Worm (Caenorhabditis elegans) whole organism, mixed stage, embryonic: ENCODE data around the gene F20D12.7.

Experiments
- M03D4.4 ChIP-seq: sonication (generic microtip); optimal IDR thresholded peaks from 2 replicates; lab custom pipeline; 2017; ENCODE audit warnings: mild to moderate bottlenecking, missing genetic modification characterization, missing compliant biosample characterization
- bed-3 ChIP-seq: fragments of 200-800 bp; sonication (Bioruptor generic); optimal IDR thresholded peaks from 3 replicates; lab custom pipeline; 2018; ENCODE audit warnings: mild to moderate bottlenecking, missing genetic modification characterization, moderate library complexity, missing compliant biosample characterization
- blmp-1 ChIP-seq: fragments of 150-350 bp; optimal IDR thresholded peaks from 2 replicates; lab custom pipeline; 2014; ENCODE audit warnings: missing biosample characterization, missing genetic modification characterization
- ceh-39 ChIP-seq: fragments of 150-350 bp; optimal IDR thresholded peaks from 2 replicates; lab custom pipeline; 2014; ENCODE audit warnings: missing biosample characterization, missing genetic modification characterization
- ceh-43 ChIP-seq: fragments of 200-800 bp; sonication (Bioruptor generic); optimal IDR thresholded peaks from 2 replicates; lab custom pipeline; 2018; ENCODE audit warnings: mild to moderate bottlenecking, missing genetic modification characterization, moderate library complexity, missing compliant biosample characterization
- ceh-83 ChIP-seq: fragments of 200-800 bp; sonication (Bioruptor generic); optimal IDR thresholded peaks from 2 replicates; lab custom pipeline; 2018; ENCODE audit warnings: mild to moderate bottlenecking, missing genetic modification characterization, missing compliant biosample characterization
- ces-1 ChIP-seq: fragments of 150-350 bp; optimal IDR thresholded peaks from 2 replicates; lab custom pipeline; 2014; ENCODE audit warnings: missing biosample characterization, missing genetic modification reagents, missing genetic modification characterization
- cnd-1 ChIP-seq: fragments of 200-800 bp; sonication (Bioruptor generic); optimal IDR thresholded peaks from 2 replicates; lab custom pipeline; 2018; ENCODE audit warnings: mild to moderate bottlenecking, missing genetic modification characterization, missing compliant biosample characterization
- drap-1 ChIP-seq: fragments of 200-800 bp; sonication (Bioruptor generic); optimal IDR thresholded peaks from 3 replicates; lab custom pipeline; 2018; ENCODE audit warnings: mild to moderate bottlenecking, missing genetic modification characterization, missing compliant biosample characterization
- elt-1 ChIP-seq: sonication (generic microtip); optimal IDR thresholded peaks from 2 replicates; lab custom pipeline; 2017; ENCODE audit warnings: missing genetic modification characterization, mild to moderate bottlenecking, missing compliant biosample characterization, antibody characterized with exemption, moderate library complexity, borderline replicate concordance; ENCODE audit not compliant: insufficient read depth
- elt-3 ChIP-seq: fragments of 150-350 bp; optimal IDR thresholded peaks from 2 replicates; lab custom pipeline; 2014; ENCODE audit warnings: missing biosample characterization, missing genetic modification characterization
- flh-1 ChIP-seq: fragments of 200-800 bp; sonication (Bioruptor generic); optimal IDR thresholded peaks from 2 replicates; lab custom pipeline; 2018; ENCODE audit warnings: mild to moderate bottlenecking, missing genetic modification characterization, moderate library complexity, missing compliant biosample characterization
- ham-2 ChIP-seq: fragments of 200-800 bp; sonication (Bioruptor generic); optimal IDR thresholded peaks from 2 replicates; lab custom pipeline; 2018; ENCODE audit warnings: mild to moderate bottlenecking, missing genetic modification characterization, missing compliant biosample characterization
- hlh-1 ChIP-seq: fragments of 150-350 bp; optimal IDR thresholded peaks from 2 replicates; lab custom pipeline; 2014; ENCODE audit warnings: missing biosample characterization, missing genetic modification reagents, missing genetic modification characterization
- lin-13 ChIP-seq: fragments of 150-350 bp; optimal IDR thresholded peaks from 2 replicates; lab custom pipeline; 2014; ENCODE audit warnings: missing biosample characterization, missing genetic modification characterization
- lin-32 ChIP-seq: fragments of 200-800 bp; sonication (Bioruptor generic); optimal IDR thresholded peaks from 2 replicates; lab custom pipeline; 2018; ENCODE audit warnings: mild to moderate bottlenecking, missing genetic modification characterization, missing compliant biosample characterization
- lsy-2 ChIP-seq: fragments of 150-350 bp; optimal IDR thresholded peaks from 2 replicates; lab custom pipeline; 2014; ENCODE audit warnings: missing biosample characterization, missing genetic modification characterization
- mep-1 ChIP-seq: fragments of 150-350 bp; optimal IDR thresholded peaks from 2 replicates; lab custom pipeline; 2017; ENCODE audit warnings: missing biosample characterization, missing genetic modification reagents, missing genetic modification characterization, inconsistent platforms
- nhr-2 ChIP-seq: fragments of 150-350 bp; optimal IDR thresholded peaks from 2 replicates; lab custom pipeline; 2014; ENCODE audit warnings: missing biosample characterization, missing genetic modification characterization
- nhr-237 ChIP-seq: fragments of 150-350 bp; optimal IDR thresholded peaks from 2 replicates; lab custom pipeline; 2014; ENCODE audit warnings: missing biosample characterization, missing genetic modification characterization
- pha-4 ChIP-seq: fragments of 150-350 bp; optimal IDR thresholded peaks from 2 replicates; lab custom pipeline; 2018; ENCODE audit warnings: missing biosample characterization, missing genetic modification reagents, missing genetic modification characterization
- snpc-4 ChIP-seq: fragments of 150-350 bp; optimal IDR thresholded peaks from 2 replicates; lab custom pipeline; 2014; ENCODE audit warnings: missing biosample characterization, missing genetic modification characterization
- tbx-8 ChIP-seq: fragments of 200-800 bp; sonication (Bioruptor generic); optimal IDR thresholded peaks from 2 replicates; lab custom pipeline; 2018; ENCODE audit warnings: mild to moderate bottlenecking, missing genetic modification characterization, moderate library complexity, missing compliant biosample characterization
- unc-120 ChIP-seq: sonication (generic microtip); optimal IDR thresholded peaks from 2 replicates; lab custom pipeline; 2017; ENCODE audit warnings: missing genetic modification characterization, missing compliant biosample characterization; ENCODE audit not compliant: poor library complexity, severe bottlenecking
- unc-39 ChIP-seq: fragments of 150-350 bp; optimal IDR thresholded peaks from 2 replicates; lab custom pipeline; 2014; ENCODE audit warnings: missing biosample characterization, missing genetic modification characterization
- unc-62 ChIP-seq: fragments of 150-350 bp; optimal IDR thresholded peaks from 2 replicates; lab custom pipeline; 2014; ENCODE audit warnings: missing biosample characterization, missing genetic modification reagents, missing genetic modification characterization
- zip-8 ChIP-seq: fragments of 150-350 bp; optimal IDR thresholded peaks from 2 replicates; lab custom pipeline; 2014; ENCODE audit warnings: missing biosample characterization, missing genetic modification characterization

Gene F20D12.7

ce11 chrIV:7982024-7982576, 43.4 kb upstream of the F20D12.7 start, which contains the start of gene arf-5:
Gene arf-5, plus strand, starts transcription at chrIV:7982526.
- TF ChIP-seq mep-1 (tag; lab: Kevin White, UChicago) (peak; percentile 40), lsy-2 (peak; percentile 59), ces-1 (GFP tag; lab: Kevin White, UChicago) (peak; percentile 41), unc-62 (no peak)

- TF ChIP-seq unc-120 (tag; lab: Kevin White, UChicago), result peak; percentile 11
- peak; percentile 22 for TF ChIP-seq unc-62
- TF ChIP-seq ces-1 (GFP tag; lab: Kevin White, UChicago), result peak; percentile 98
- TF ChIP-seq elt-1, result no peak
Observed at ce11 chrIV:7979588-7979987, 40.9 kb upstream of the F20D12.7 start, which contains the start of gene unc-24. Gene unc-24, plus strand, starts transcription at chrIV:7979870.

ce11 chrIV:7977452-7977940, 38.8 kb upstream of the F20D12.7 start, which contains the start of gene ora-1:
Gene ora-1, plus strand, starts transcription at chrIV:7977890.
- TF ChIP-seq ces-1 (GFP tag; lab: Kevin White, UChicago) (no peak), flh-1 (GFP tag; lab: Kevin White, UChicago) (no peak), lin-32 (GFP tag; lab: Kevin White, UChicago) (no peak), cnd-1 (tag; lab: Kevin White, UChicago) (no peak), ceh-83 (GFP tag; lab: Kevin White, UChicago) (no peak), unc-39 (tag; lab: Kevin White, UChicago) (no peak), ham-2 (GFP tag; lab: Kevin White, UChicago) (no peak), drap-1 (GFP tag; lab: Kevin White, UChicago) (no peak), nhr-2 (no peak), ceh-43 (GFP tag; lab: Kevin White, UChicago) (no peak), lin-13 (no peak), snpc-4 (no peak)
- TF ChIP-seq, all 35 proteins: peak for 0

- TF ChIP-seq nhr-237 (tag; lab: Kevin White, UChicago) (no peak), mep-1 (tag; lab: Kevin White, UChicago) (no peak), unc-62 (no peak), blmp-1 (tag; lab: Kevin White, UChicago) (no peak), lin-13 (no peak), ceh-39 (tag; lab: Kevin White, UChicago) (no peak), bed-3 (GFP tag; lab: Kevin White, UChicago) (no peak), nhr-2 (no peak), ces-1 (GFP tag; lab: Kevin White, UChicago) (no peak)
Observed at ce11 chrIV:7976210-7976609, 37.5 kb upstream of the F20D12.7 start, which contains the start of gene F57H12.6. Gene F57H12.6, minus strand, starts transcription at chrIV:7976310.

ce11 chrIV:7967006-7967405, 28.3 kb upstream of the F20D12.7 start, which contains the start of gene F57H12.5:
Gene F57H12.5, plus strand, starts transcription at chrIV:7967306.
- TF ChIP-seq lin-13 (no peak), hlh-1 (no peak), zip-8 (tag; lab: Kevin White, UChicago) (no peak), unc-39 (tag; lab: Kevin White, UChicago) (no peak), pha-4 (tag; lab: Kevin White, UChicago) (no peak), ceh-39 (tag; lab: Kevin White, UChicago) (no peak), M03D4.4 (no peak), unc-120 (tag; lab: Kevin White, UChicago) (no peak), blmp-1 (tag; lab: Kevin White, UChicago) (no peak), elt-3 (tag; lab: Kevin White, UChicago) (no peak), nhr-237 (tag; lab: Kevin White, UChicago) (no peak), tbx-8 (GFP tag; lab: Kevin White, UChicago) (no peak)

DNA sequence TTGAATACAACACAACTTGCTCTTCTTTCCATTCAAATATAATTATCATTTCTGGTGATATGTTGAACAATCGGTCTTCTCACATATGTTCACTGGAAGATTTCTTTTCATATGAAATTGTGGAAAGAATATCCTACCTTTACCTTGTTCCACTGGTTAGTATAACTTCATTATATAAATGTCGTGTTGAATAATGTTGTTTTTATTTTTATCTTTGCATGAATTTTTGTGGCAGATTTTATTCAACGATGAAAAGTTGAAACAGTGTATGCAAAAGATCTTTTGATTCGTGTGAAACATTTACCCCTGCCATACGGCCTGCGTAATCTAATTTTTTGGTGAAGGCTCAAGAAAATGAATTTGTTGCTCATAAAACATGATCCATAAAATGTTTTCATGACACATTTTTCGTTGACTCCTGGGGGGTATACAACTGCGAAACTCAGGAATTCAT, 23.2 kb upstream of the F20D12.7 start:
- TF ChIP-seq tbx-8 (GFP tag; lab: Kevin White, UChicago), result no peak
- no peak for TF ChIP-seq ceh-83 (GFP tag; lab: Kevin White, UChicago)
- TF ChIP-seq lsy-2, result no peak
- TF ChIP-seq zip-8 (tag; lab: Kevin White, UChicago), result no peak
- TF ChIP-seq drap-1 (GFP tag; lab: Kevin White, UChicago), result no peak
